Fruit fly (Drosophila melanogaster) whole organism, adult: ENCODE results near the gene CG4259.

ENCODE experiments used
- CG33017 ChIP-seq: fragments of 200-800 bp; sonication (Bioruptor generic); optimal IDR thresholded peaks from 2 replicates; lab custom pipeline; 2018; ENCODE audit warnings: missing biosample characterization, mild to moderate bottlenecking, missing genetic modification characterization, moderate library complexity
- Clk ChIP-seq: fragments of 200-800 bp; sonication (Bioruptor generic); optimal IDR thresholded peaks from 2 replicates; lab custom pipeline; 2017; ENCODE audit warnings: missing biosample characterization, missing genetic modification characterization
- Hr96 ChIP-seq: fragments of 200-800 bp; sonication (Bioruptor generic); optimal IDR thresholded peaks from 2 replicates; lab custom pipeline; 2016; ENCODE audit warnings: missing biosample characterization, missing genetic modification characterization

- no peak for TF ChIP-seq Hr96 (GFP tag; lab: Kevin White, UChicago)
- no peak for TF ChIP-seq Clk (GFP tag; lab: Kevin White, UChicago)
- TF ChIP-seq CG33017, result no peak
These were observed 39.3 kb upstream of the CG4259 start for dm6 chr2L:2168184-2168893.
